Worm (Caenorhabditis elegans) whole organism, early embryonic: ENCODE measurements around the gene nas-24.

Experiments
- B0310.2 ChIP-seq: sonication (generic microtip); optimal IDR thresholded peaks from 2 replicates; lab custom pipeline; 2016; ENCODE audit warnings: mild to moderate bottlenecking, missing genetic modification characterization, missing compliant biosample characterization
- ama-1 ChIP-seq: fragments of 150-350 bp; optimal IDR thresholded peaks from 2 replicates; lab custom pipeline; 2014
- tra-4 ChIP-seq: sonication (generic microtip); optimal IDR thresholded peaks from 2 replicates; lab custom pipeline; 2017; ENCODE audit warnings: missing genetic modification characterization, missing compliant biosample characterization

DNA sequence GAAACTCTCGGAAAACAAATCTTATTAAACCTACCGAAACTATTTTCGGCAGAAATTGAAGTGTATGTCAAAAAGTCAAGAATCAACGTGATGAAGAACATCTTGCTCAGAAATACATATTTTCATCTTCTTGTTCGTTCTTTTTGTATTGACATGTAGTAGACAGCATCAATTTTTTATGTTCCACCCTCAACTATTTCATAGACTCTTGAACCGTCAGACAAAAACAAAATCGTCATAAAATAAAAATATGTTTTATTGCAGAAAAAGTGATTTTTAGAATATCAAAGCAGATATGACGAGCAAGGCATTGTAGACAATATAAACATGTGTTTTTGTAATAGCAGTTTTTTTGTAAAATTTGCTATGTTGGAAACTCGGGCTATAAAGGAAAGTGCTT is 44.4 kb upstream of the nas-24 start, which contains the start of gene F35E12.2:
- TF ChIP-seq ama-1 (no peak), B0310.2 (no peak), tra-4 (tag; lab: Kevin White, UChicago) (no peak)
